Worm (Caenorhabditis elegans): ENCODE measurements around the gene F53F1.3.

DNA sequence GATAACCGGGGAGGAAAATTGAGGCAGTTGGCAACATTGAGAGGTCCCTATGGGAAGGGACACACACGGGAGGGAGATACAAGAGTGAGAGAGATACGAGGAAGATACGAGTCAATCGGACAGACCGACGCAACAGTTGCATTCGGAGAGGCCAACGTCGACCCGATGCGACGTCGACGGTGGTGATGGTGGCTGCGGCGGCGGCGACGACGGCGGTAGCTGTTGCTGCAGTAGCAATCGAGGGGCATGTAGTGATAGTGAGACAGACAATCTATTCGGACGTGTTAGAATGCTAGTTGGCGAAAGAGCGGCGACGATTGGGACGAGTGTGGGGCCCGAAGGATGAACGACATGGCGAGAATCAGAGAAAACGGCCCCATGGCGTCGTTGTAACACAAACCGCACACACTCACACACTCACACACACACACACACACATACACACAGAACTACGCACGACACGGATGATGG lies 14.7 kb upstream of the F53F1.3 start:
- no peak for TF ChIP-seq alr-1 (tag; optimal IDR thresholded peaks at IDR 0.05; ENCODE audit: borderline replicate concordance)
- no peak for TF ChIP-seq unc-62 (GFP tag; optimal IDR thresholded peaks at IDR 0.05)
- no peak for TF ChIP-seq nhr-77 (tag; optimal IDR thresholded peaks at IDR 0.05)
